Fruit fly (Drosophila melanogaster): ENCODE data around the gene CG13933.
A peak's percentile ranks its signal among the peaks of the same experiment; 100 is the strongest.

Gene CG13933

DNA sequence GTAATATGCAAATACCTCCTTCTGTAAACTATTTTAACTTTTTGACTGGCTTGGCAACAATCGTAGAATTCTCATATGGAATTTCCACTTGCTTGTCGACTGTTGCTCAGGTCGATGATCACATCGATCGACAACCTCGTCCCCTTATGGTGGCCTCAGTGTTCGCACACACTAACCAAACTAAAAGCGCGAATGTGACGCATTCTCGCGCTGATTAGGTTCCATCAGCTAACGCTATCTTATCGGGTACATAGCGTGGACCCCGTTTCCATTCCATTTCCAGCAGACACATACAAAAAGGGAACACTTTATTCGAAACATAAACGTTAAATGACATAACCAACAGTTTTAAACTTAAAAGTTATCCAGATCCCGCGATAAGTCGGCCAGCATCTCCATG is 14.4 kb upstream of the CG13933 start (continued):
- TF ChIP-seq Pdp1 (GFP tag; optimal IDR thresholded peaks at IDR 0.05) = peak in 1 of 2 experiments; percentile 66
- TF ChIP-seq sug (tag; optimal IDR thresholded peaks at IDR 0.05) = peak; percentile 66
- TF ChIP-seq pfk (GFP tag; optimal IDR thresholded peaks at IDR 0.05) = peak; percentile 55
- TF ChIP-seq CG10543 (GFP tag; optimal IDR thresholded peaks at IDR 0.05) = peak; percentile 55
- TF ChIP-seq mirr (GFP tag; optimal IDR thresholded peaks at IDR 0.05) = peak; percentile 34
- no peak for TF ChIP-seq CG1602 (GFP tag; optimal IDR thresholded peaks at IDR 0.05)
- 0 out of 3 replicates have a peak, but pooled peaks have one; percentile 8 for TF ChIP-seq Dbx (GFP tag; IDR thresholded peaks at IDR 0.05)
- no peak for TF ChIP-seq CG2116 (GFP tag; optimal IDR thresholded peaks at IDR 0.05)
- TF ChIP-seq CG10366 (GFP tag; IDR thresholded peaks at IDR 0.05) = no peak
- TF ChIP-seq kay (GFP tag; optimal IDR thresholded peaks at IDR 0.05) = peak; percentile 28
- no peak for TF ChIP-seq onecut (GFP tag; IDR thresholded peaks at IDR 0.05)

DNA sequence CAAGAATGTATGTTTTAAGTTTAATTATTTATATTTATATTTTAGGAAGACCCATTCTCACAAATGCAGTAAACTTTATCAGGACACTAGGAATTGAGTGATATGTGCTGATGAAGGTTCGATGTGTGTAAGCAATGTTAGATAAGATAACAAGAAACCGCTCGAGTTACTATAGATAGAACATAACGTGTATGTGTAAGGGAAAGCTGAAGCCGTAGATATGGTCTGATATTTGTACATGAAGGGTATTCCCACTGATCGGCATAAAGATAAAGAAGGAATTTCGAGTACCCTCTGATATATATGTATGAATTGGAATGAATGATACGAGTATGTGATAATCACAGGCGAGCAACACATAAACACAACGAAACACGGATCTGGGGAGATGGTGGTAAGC is 9.1 kb upstream of the CG13933 start:
- no peak for TF ChIP-seq sug (tag; optimal IDR thresholded peaks at IDR 0.05)
- peak; percentile 98 for TF ChIP-seq grn (GFP tag; optimal IDR thresholded peaks at IDR 0.05)
- peak; percentile 28 for TF ChIP-seq cg (GFP tag; optimal IDR thresholded peaks at IDR 0.05)
- no peak for TF ChIP-seq CG31441 (GFP tag; IDR thresholded peaks at IDR 0.05)
- TF ChIP-seq wek (GFP tag; optimal IDR thresholded peaks at IDR 0.05) = peak; percentile 95
- TF ChIP-seq CG3847 (GFP tag; IDR thresholded peaks at IDR 0.05) = no peak
- TF ChIP-seq CG31388 (GFP tag; optimal IDR thresholded peaks at IDR 0.05) = no peak
- no peak for TF ChIP-seq Fer2 (tag; optimal IDR thresholded peaks at IDR 0.05)
- TF ChIP-seq sd (tag; optimal IDR thresholded peaks at IDR 0.05) = peak; percentile 99
- TF ChIP-seq gt (GFP tag; IDR thresholded peaks at IDR 0.05) = no peak
- peak; percentile 82 for TF ChIP-seq CG34376 (GFP tag; optimal IDR thresholded peaks at IDR 0.05)
- no peak for TF ChIP-seq her (GFP tag; optimal IDR thresholded peaks at IDR 0.05)
- TF ChIP-seq Stat92E (GFP tag; optimal IDR thresholded peaks at IDR 0.05) = no peak
- TF ChIP-seq GATAe (GFP tag; conservative IDR thresholded peaks at IDR 0.05) = peak; percentile 73
- no peak for TF ChIP-seq bcd (GFP tag; optimal IDR thresholded peaks at IDR 0.05)
- no peak for TF ChIP-seq dm (GFP tag; optimal IDR thresholded peaks at IDR 0.05)
- no peak for TF ChIP-seq D19B (GFP tag; optimal IDR thresholded peaks at IDR 0.05)
- peak; percentile 13; the same call in 1 of the 3 replicates for TF ChIP-seq z (GFP tag; IDR thresholded peaks at IDR 0.05)
- no peak for TF ChIP-seq chif (GFP tag; optimal IDR thresholded peaks at IDR 0.05)
- no peak for TF ChIP-seq luna (GFP tag; optimal IDR thresholded peaks at IDR 0.05)
- TF ChIP-seq mirr (GFP tag; optimal IDR thresholded peaks at IDR 0.05) = peak; percentile 72
- TF ChIP-seq CG31224 (GFP tag; IDR thresholded peaks at IDR 0.05) = no peak
- no peak for TF ChIP-seq hbn (GFP tag; IDR thresholded peaks at IDR 0.05; ENCODE audit: partially characterized antibody)
- TF ChIP-seq exex (tag; optimal IDR thresholded peaks at IDR 0.05) = peak; percentile 68
- no peak for TF ChIP-seq cato (GFP tag; optimal IDR thresholded peaks at IDR 0.05; ENCODE audit: borderline replicate concordance)
- no peak for TF ChIP-seq knrl (GFP tag; IDR thresholded peaks at IDR 0.05; ENCODE audit: partially characterized antibody)

DNA sequence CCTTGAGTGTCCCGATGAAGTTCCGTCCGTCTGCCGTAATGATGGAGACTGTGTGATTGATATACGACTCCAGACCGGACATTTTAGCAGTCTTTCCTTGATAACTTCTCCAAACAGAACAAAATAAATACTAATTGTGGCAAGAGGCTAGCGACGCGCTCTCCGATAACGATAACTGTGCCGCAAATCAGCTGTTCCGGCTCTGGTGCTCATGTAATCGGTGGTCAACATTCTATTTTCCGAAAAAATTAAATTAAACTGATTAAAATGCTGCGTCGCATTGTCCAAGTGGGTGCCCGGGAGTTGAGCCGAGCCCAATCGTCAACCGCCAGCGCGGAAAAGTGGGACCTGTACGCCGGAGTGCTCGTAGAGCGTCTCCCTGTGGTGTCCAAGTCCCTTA is 2.3 kb upstream of the CG13933 start, which contains the start of the genes CG2021 and mRpL46:
Gene CG2021 (minus strand): TSS at position 163 of the 400 bp plus-strand sequence.
Gene mRpL46 (plus strand): TSS at position 191 of the 400 bp plus-strand sequence.
- TF ChIP-seq disco-r (GFP tag; optimal IDR thresholded peaks at IDR 0.05) (no peak), Scr (GFP tag; IDR thresholded peaks at IDR 0.05; ENCODE audit: partially characterized antibody) (peak; percentile 37), gce (GFP tag; IDR thresholded peaks at IDR 0.05) (no peak), eyg (GFP tag; optimal IDR thresholded peaks at IDR 0.05) (no peak), CG9797 (GFP tag; optimal IDR thresholded peaks at IDR 0.05) (no peak), hb (GFP tag; IDR thresholded peaks at IDR 0.05; ENCODE audit: partially characterized antibody) (no peak), Opbp (GFP tag; IDR thresholded peaks at IDR 0.05; ENCODE audit: partially characterized antibody) (peak; percentile 41; the same call in 2 of the 3 replicates), slbo (GFP tag; IDR thresholded peaks at IDR 0.05) (no peak), schlank (tag; optimal IDR thresholded peaks at IDR 0.05) (no peak), CG9437 (GFP tag; optimal IDR thresholded peaks at IDR 0.05) (no peak), shn (GFP tag; optimal IDR thresholded peaks at IDR 0.05) (no peak), sug (tag; optimal IDR thresholded peaks at IDR 0.05) (no peak), Atf6 (GFP tag; IDR thresholded peaks at IDR 0.05) (no peak), jing (GFP tag; optimal IDR thresholded peaks at IDR 0.05) (no peak), CG15479 (GFP tag; optimal IDR thresholded peaks at IDR 0.05) (no peak), chn (GFP tag; optimal IDR thresholded peaks at IDR 0.05) (no peak)
